Worm (Caenorhabditis elegans) whole organism, L4 larva: ENCODE data around the gene F07E5.5.

Experiments used
- R02D3.7 ChIP-seq: fragments of 150-350 bp; sonication (generic microtip); optimal IDR thresholded peaks from 3 replicates; lab custom pipeline; 2014; ENCODE audit warnings: missing biosample characterization, missing genetic modification characterization
- cey-2 ChIP-seq: sonication (generic microtip); optimal IDR thresholded peaks from 3 replicates; lab custom pipeline; 2017; ENCODE audit warnings: missing genetic modification characterization, mild to moderate bottlenecking, missing compliant biosample characterization, antibody characterized with exemption, borderline replicate concordance; ENCODE audit not compliant: insufficient read depth
- dmd-8 ChIP-seq: fragments of 200-800 bp; sonication (Bioruptor generic); IDR thresholded peaks from 2 replicates; pipeline ENCODE4 v1.3.6; 2022; ENCODE audit warnings: missing genetic modification characterization, missing compliant biosample characterization
- dpl-1 ChIP-seq: fragments of 150-350 bp; optimal IDR thresholded peaks from 2 replicates; lab custom pipeline; 2014; ENCODE audit warnings: missing biosample characterization, missing genetic modification reagents, missing genetic modification characterization
- dve-1 ChIP-seq: sonication (generic microtip); optimal IDR thresholded peaks from 2 replicates; lab custom pipeline; 2017; ENCODE audit warnings: antibody characterized with exemption, mild to moderate bottlenecking, missing genetic modification characterization, missing compliant biosample characterization; ENCODE audit not compliant: insufficient read depth
- egl-27 ChIP-seq: sonication (generic microtip); optimal IDR thresholded peaks from 3 replicates; lab custom pipeline; 2017; ENCODE audit warnings: missing biosample characterization, missing genetic modification reagents, missing genetic modification characterization
- fkh-10 ChIP-seq: fragments of 150-350 bp; optimal IDR thresholded peaks from 2 replicates; lab custom pipeline; 2014; ENCODE audit warnings: missing biosample characterization, missing genetic modification reagents, missing genetic modification characterization
- nhr-11 ChIP-seq: fragments of 150-350 bp; optimal IDR thresholded peaks from 2 replicates; lab custom pipeline; 2014; ENCODE audit warnings: missing biosample characterization, missing genetic modification characterization
- nhr-237 ChIP-seq: sonication (generic microtip); optimal IDR thresholded peaks from 2 replicates; lab custom pipeline; 2017; ENCODE audit warnings: missing biosample characterization, missing genetic modification characterization
- nhr-77 ChIP-seq: fragments of 150-350 bp; optimal IDR thresholded peaks from 2 replicates; lab custom pipeline; 2014; ENCODE audit warnings: missing biosample characterization, missing genetic modification characterization
- pha-4 ChIP-seq, 2 experiments: fragments of 150-350 bp in 1 of 2; fragments of 200-800 bp in 1 of 2; sonication (Bioruptor generic) in 1 of 2; IDR thresholded peaks in 1 of 2; optimal IDR thresholded peaks in 1 of 2; 2 replicates each; pipeline versions ENCODE4 v1.3.6 to Lab custom; 2014 to 2022; ENCODE audit warnings: missing genetic modification characterization in 2 of 2, missing genetic modification reagents in 2 of 2, missing biosample characterization in 1 of 2, missing compliant biosample characterization in 1 of 2
- ztf-11 ChIP-seq: fragments of 150-350 bp; optimal IDR thresholded peaks from 2 replicates; lab custom pipeline; 2014; ENCODE audit warnings: missing biosample characterization, missing genetic modification characterization

ce11 chrII:2013856-2014255 is 45.0 kb downstream of the F07E5.5 start:
- TF ChIP-seq cey-2 (tag; lab: Kevin White, UChicago) (no peak), fkh-10 (no peak), nhr-77 (no peak), egl-27 (tag; lab: Kevin White, UChicago) (no peak), ztf-11 (tag; lab: Kevin White, UChicago) (no peak), nhr-237 (no peak), pha-4 (GFP tag; IDR thresholded peaks at IDR 0.05; lab: Robert Waterston, UW) (no peak), pha-4 (tag; optimal IDR thresholded peaks at IDR 0.05; lab: Kevin White, UChicago) (no peak), R02D3.7 (tag; lab: Kevin White, UChicago) (no peak), dve-1 (no peak), dmd-8 (no peak), nhr-11 (tag; lab: Kevin White, UChicago) (no peak), dpl-1 (GFP tag; lab: Kevin White, UChicago) (no peak)
